Worm (Caenorhabditis elegans): ENCODE results near the gene mtss-1.

ce11 chrIII:8742584-8742983 is 25.5 kb upstream of the mtss-1 start:
- TF ChIP-seq flt-1 (GFP tag; IDR thresholded peaks at IDR 0.05) (no peak), cog-1 (tag; optimal IDR thresholded peaks at IDR 0.05) (no peak)

Data from whole organism, midembryonic.